Worm (Caenorhabditis elegans) whole organism, L3 larva: ENCODE results near the gene pes-4.

Experiments used
- ZK546.5 ChIP-seq: sonication (generic microtip); optimal IDR thresholded peaks from 2 replicates; lab custom pipeline; 2017; ENCODE audit warnings: missing biosample characterization, missing genetic modification characterization
- ceh-9 ChIP-seq: sonication (generic microtip); optimal IDR thresholded peaks from 2 replicates; lab custom pipeline; 2018; ENCODE audit warnings: missing biosample characterization, missing genetic modification characterization
- egl-27 ChIP-seq: sonication (generic microtip); optimal IDR thresholded peaks from 4 replicates; lab custom pipeline; 2017; ENCODE audit warnings: missing biosample characterization, missing genetic modification reagents, missing genetic modification characterization
- nfya-1 ChIP-seq: sonication (generic microtip); optimal IDR thresholded peaks from 2 replicates; lab custom pipeline; 2017; ENCODE audit warnings: missing genetic modification characterization, mild to moderate bottlenecking, missing compliant biosample characterization, antibody characterized with exemption, moderate library complexity; ENCODE audit not compliant: insufficient read depth
- nhr-237 ChIP-seq: fragments of 150-350 bp; optimal IDR thresholded peaks from 2 replicates; lab custom pipeline; 2014; ENCODE audit warnings: missing biosample characterization, missing genetic modification characterization
- nhr-67 ChIP-seq: fragments of 150-350 bp; optimal IDR thresholded peaks from 2 replicates; lab custom pipeline; 2014; ENCODE audit warnings: missing biosample characterization, missing genetic modification characterization
- nhr-76 ChIP-seq: fragments of 150-350 bp; sonication (generic microtip); optimal IDR thresholded peaks from 5 replicates; lab custom pipeline; 2014; ENCODE audit warnings: missing biosample characterization, missing genetic modification characterization
- unc-39 ChIP-seq: sonication (generic microtip); optimal IDR thresholded peaks from 4 replicates; lab custom pipeline; 2017; ENCODE audit warnings: missing biosample characterization, missing genetic modification characterization

- TF ChIP-seq nfya-1 (tag; lab: Kevin White, UChicago) = no peak
- no peak for TF ChIP-seq nhr-67 (tag; lab: Kevin White, UChicago)
- TF ChIP-seq nhr-237 (tag; lab: Kevin White, UChicago) = no peak
- TF ChIP-seq egl-27 = no peak
- TF ChIP-seq ZK546.5 = no peak
- no peak for TF ChIP-seq nhr-76
- TF ChIP-seq ceh-9 = no peak
- TF ChIP-seq unc-39 (tag; lab: Kevin White, UChicago) = no peak
Measured at ce11 chrIII:1169622-1170021, 60.5 kb downstream of the pes-4 start.
